Worm (Caenorhabditis elegans) whole organism, L1 larva: ENCODE data around the gene zgpa-1.

Experiments
- C04F5.9 ChIP-seq: sonication (generic microtip); optimal IDR thresholded peaks from 2 replicates; lab custom pipeline; 2016; ENCODE audit warnings: missing genetic modification characterization, missing compliant biosample characterization
- C34B4.2 ChIP-seq: sonication (generic microtip); optimal IDR thresholded peaks from 2 replicates; lab custom pipeline; 2017; ENCODE audit warnings: mild to moderate bottlenecking, missing genetic modification characterization, missing compliant biosample characterization
- aha-1 ChIP-seq: fragments of 150-350 bp; optimal IDR thresholded peaks from 2 replicates; lab custom pipeline; 2014; ENCODE audit warnings: missing biosample characterization, missing genetic modification characterization
- alr-1 ChIP-seq: fragments of 200-800 bp; sonication (Bioruptor generic); optimal IDR thresholded peaks from 2 replicates; lab custom pipeline; 2018; ENCODE audit warnings: borderline replicate concordance, mild to moderate bottlenecking, missing genetic modification characterization, missing compliant biosample characterization
- ama-1 ChIP-seq: fragments of 150-350 bp; optimal IDR thresholded peaks from 2 replicates; lab custom pipeline; 2014
- blmp-1 ChIP-seq: fragments of 150-350 bp; optimal IDR thresholded peaks from 2 replicates; lab custom pipeline; 2014; ENCODE audit warnings: missing biosample characterization, missing genetic modification characterization
- ceh-63 ChIP-seq: fragments of 200-800 bp; sonication (Bioruptor generic); optimal IDR thresholded peaks from 2 replicates; lab custom pipeline; 2018; ENCODE audit warnings: mild to moderate bottlenecking, missing genetic modification characterization, missing compliant biosample characterization
- ceh-8 ChIP-seq: fragments of 200-800 bp; sonication (Bioruptor generic); optimal IDR thresholded peaks from 2 replicates; lab custom pipeline; 2018; ENCODE audit warnings: mild to moderate bottlenecking, missing genetic modification characterization, moderate library complexity, missing compliant biosample characterization
- ceh-82 ChIP-seq, 3 experiments: fragments of 150-350 bp in 1 of 3; sonication (generic microtip) in 2 of 3; optimal IDR thresholded peaks; 2 replicates each; lab custom pipeline; 2014 to 2017; ENCODE audit warnings: missing biosample characterization in 3 of 3, missing genetic modification characterization in 3 of 3
- ceh-88 ChIP-seq: fragments of 200-800 bp; sonication (Bioruptor generic); IDR thresholded peaks from 2 replicates; pipeline ENCODE4 v1.3.6; 2022; ENCODE audit warnings: missing genetic modification characterization, missing compliant biosample characterization
- dsc-1 ChIP-seq: sonication (generic microtip); optimal IDR thresholded peaks from 2 replicates; lab custom pipeline; 2016; ENCODE audit warnings: mild to moderate bottlenecking, missing genetic modification characterization, missing compliant biosample characterization
- efl-1 ChIP-seq, 4 experiments: fragments of 150-350 bp; optimal IDR thresholded peaks in 3 of 4; peaks in 1 of 4; 1 replicate in 1 of 4; 2 replicates in 3 of 4; lab custom pipeline; 2014; ENCODE audit warnings: missing biosample characterization in 2 of 4, missing genetic modification characterization in 2 of 4, missing genetic modification reagents in 2 of 4
- efl-3 ChIP-seq: fragments of 200-800 bp; sonication (Bioruptor generic); optimal IDR thresholded peaks from 2 replicates; lab custom pipeline; 2018; ENCODE audit warnings: mild to moderate bottlenecking, missing genetic modification characterization, missing compliant biosample characterization
- egl-27 ChIP-seq, 2 experiments: fragments of 150-350 bp in 1 of 2; sonication (generic microtip); optimal IDR thresholded peaks; 3 replicates each; lab custom pipeline; 2017 to 2018; ENCODE audit warnings: missing biosample characterization in 2 of 2, missing genetic modification characterization in 2 of 2, missing genetic modification reagents in 2 of 2
- elt-2 ChIP-seq: sonication (generic microtip); optimal IDR thresholded peaks from 2 replicates; lab custom pipeline; 2016; ENCODE audit warnings: missing genetic modification characterization, mild to moderate bottlenecking, inconsistent platforms, missing compliant biosample characterization, missing genetic modification reagents
- elt-3 ChIP-seq, 6 experiments: fragments of 150-350 bp in 1 of 6; sonication (generic microtip); optimal IDR thresholded peaks; 2 replicates each; lab custom pipeline; 2017 to 2018; ENCODE audit warnings: missing biosample characterization in 6 of 6, missing genetic modification characterization in 6 of 6, inconsistent platforms in 1 of 6
- fkh-4 ChIP-seq: sonication (generic microtip); optimal IDR thresholded peaks from 2 replicates; lab custom pipeline; 2016; ENCODE audit warnings: missing compliant biosample characterization, missing genetic modification characterization, borderline replicate concordance
- fos-1 ChIP-seq: fragments of 150-350 bp; optimal IDR thresholded peaks from 2 replicates; lab custom pipeline; 2014; ENCODE audit warnings: missing biosample characterization, missing genetic modification characterization
- hlh-17 ChIP-seq: fragments of 200-800 bp; sonication (Bioruptor generic); optimal IDR thresholded peaks from 2 replicates; lab custom pipeline; 2018; ENCODE audit warnings: missing genetic modification characterization, mild to moderate bottlenecking, missing compliant biosample characterization, moderate library complexity, borderline replicate concordance
- hlh-4 ChIP-seq: sonication (generic microtip); optimal IDR thresholded peaks from 2 replicates; lab custom pipeline; 2016; ENCODE audit warnings: mild to moderate bottlenecking, missing genetic modification characterization, missing compliant biosample characterization
- hpl-2 ChIP-seq: fragments of 150-350 bp; optimal IDR thresholded peaks from 2 replicates; lab custom pipeline; 2014; ENCODE audit warnings: missing biosample characterization, missing genetic modification reagents, missing genetic modification characterization
- irx-1 ChIP-seq: sonication (generic microtip); optimal IDR thresholded peaks from 2 replicates; lab custom pipeline; 2016; ENCODE audit warnings: missing genetic modification characterization, missing compliant biosample characterization
- jun-1 ChIP-seq: fragments of 150-350 bp; optimal IDR thresholded peaks from 2 replicates; lab custom pipeline; 2014; ENCODE audit warnings: missing biosample characterization, missing genetic modification reagents, missing genetic modification characterization
- lin-14 ChIP-seq: fragments of 200-800 bp; sonication (Bioruptor generic); optimal IDR thresholded peaks from 2 replicates; lab custom pipeline; 2018; ENCODE audit warnings: mild to moderate bottlenecking, missing genetic modification characterization, moderate library complexity, missing compliant biosample characterization
- lir-3 ChIP-seq: sonication (generic microtip); optimal IDR thresholded peaks from 2 replicates; lab custom pipeline; 2016; ENCODE audit warnings: mild to moderate bottlenecking, missing genetic modification characterization, moderate library complexity, missing compliant biosample characterization; ENCODE audit not compliant: poor library complexity
- lsy-2 ChIP-seq, 2 experiments: fragments of 150-350 bp; optimal IDR thresholded peaks; 2 replicates each; lab custom pipeline; 2014; ENCODE audit warnings: missing biosample characterization in 2 of 2, missing genetic modification characterization in 2 of 2
- mab-9 ChIP-seq: fragments of 200-800 bp; sonication (Bioruptor generic); IDR thresholded peaks from 2 replicates; pipeline ENCODE4 v1.3.6; 2022; ENCODE audit warnings: missing genetic modification reagents, missing genetic modification characterization, missing compliant biosample characterization
- mdl-1 ChIP-seq, 2 experiments: fragments of 150-350 bp; optimal IDR thresholded peaks; 2 replicates each; lab custom pipeline; 2014 to 2017; ENCODE audit warnings: missing biosample characterization in 2 of 2, missing genetic modification characterization in 2 of 2, inconsistent platforms in 1 of 2
- mef-2 ChIP-seq: fragments of 150-350 bp; optimal IDR thresholded peaks from 2 replicates; lab custom pipeline; 2014; ENCODE audit warnings: missing biosample characterization, missing genetic modification characterization
- mep-1 ChIP-seq: fragments of 150-350 bp; optimal IDR thresholded peaks from 2 replicates; lab custom pipeline; 2014; ENCODE audit warnings: missing biosample characterization, missing genetic modification characterization
- nhr-11 ChIP-seq: fragments of 150-350 bp; optimal IDR thresholded peaks from 2 replicates; lab custom pipeline; 2014; ENCODE audit warnings: missing biosample characterization, missing genetic modification characterization
- nhr-12 ChIP-seq: sonication (generic microtip); optimal IDR thresholded peaks from 2 replicates; lab custom pipeline; 2017; ENCODE audit warnings: missing biosample characterization, missing genetic modification characterization
- nhr-19 ChIP-seq: fragments of 200-800 bp; sonication (Bioruptor generic); conservative IDR thresholded peaks from 2 replicates; pipeline ENCODE4 v1.3.6; 2022; ENCODE audit warnings: missing genetic modification characterization, missing compliant biosample characterization
- nhr-76 ChIP-seq: sonication (generic microtip); optimal IDR thresholded peaks from 2 replicates; lab custom pipeline; 2017; ENCODE audit warnings: missing biosample characterization, missing genetic modification characterization
- nhr-77 ChIP-seq: fragments of 150-350 bp; optimal IDR thresholded peaks from 2 replicates; lab custom pipeline; 2014; ENCODE audit warnings: missing biosample characterization, missing genetic modification characterization
- rnt-1 ChIP-seq: sonication (generic microtip); optimal IDR thresholded peaks from 2 replicates; lab custom pipeline; 2016; ENCODE audit warnings: mild to moderate bottlenecking, missing genetic modification characterization, moderate library complexity, missing compliant biosample characterization
- skn-1 ChIP-seq: fragments of 150-350 bp; optimal IDR thresholded peaks from 2 replicates; lab custom pipeline; 2014; ENCODE audit warnings: missing biosample characterization, missing genetic modification characterization
- snpc-4 ChIP-seq: fragments of 150-350 bp; optimal IDR thresholded peaks from 2 replicates; lab custom pipeline; 2014; ENCODE audit warnings: missing biosample characterization, missing genetic modification characterization
- sptf-1 ChIP-seq: fragments of 150-350 bp; optimal IDR thresholded peaks from 2 replicates; lab custom pipeline; 2014; ENCODE audit warnings: missing biosample characterization, missing genetic modification characterization
- sup-37 ChIP-seq: fragments of 200-800 bp; sonication (Bioruptor generic); optimal IDR thresholded peaks from 2 replicates; lab custom pipeline; 2018; ENCODE audit warnings: mild to moderate bottlenecking, missing genetic modification characterization, missing compliant biosample characterization
- tbx-2 ChIP-seq: sonication (generic microtip); optimal IDR thresholded peaks from 2 replicates; lab custom pipeline; 2016; ENCODE audit warnings: missing genetic modification characterization, missing compliant biosample characterization
- tlp-1 ChIP-seq: fragments of 150-350 bp; optimal IDR thresholded peaks from 2 replicates; lab custom pipeline; 2014; ENCODE audit warnings: missing biosample characterization, missing genetic modification characterization
- unc-130 ChIP-seq: fragments of 150-350 bp; optimal IDR thresholded peaks from 2 replicates; lab custom pipeline; 2017; ENCODE audit warnings: missing biosample characterization, missing genetic modification characterization, inconsistent platforms
- unc-62 ChIP-seq: fragments of 150-350 bp; optimal IDR thresholded peaks from 2 replicates; lab custom pipeline; 2014; ENCODE audit warnings: missing biosample characterization, missing genetic modification reagents, missing genetic modification characterization
- unc-98 ChIP-seq: fragments of 200-800 bp; sonication (Bioruptor generic); IDR thresholded peaks from 2 replicates; pipeline ENCODE4 v1.3.6; 2022; ENCODE audit warnings: missing genetic modification characterization, missing compliant biosample characterization
- xbp-1 ChIP-seq: sonication (generic microtip); optimal IDR thresholded peaks from 2 replicates; lab custom pipeline; 2016; ENCODE audit warnings: missing genetic modification characterization, missing compliant biosample characterization
- ztf-4 ChIP-seq: fragments of 150-350 bp; optimal IDR thresholded peaks from 2 replicates; lab custom pipeline; 2014; ENCODE audit warnings: missing biosample characterization, missing genetic modification characterization

Gene zgpa-1

ce11 chrIV:7790801-7791588 is 21.6 kb downstream of the zgpa-1 start, which contains the start of gene rsp-6 (continued):
- TF ChIP-seq ceh-8 (GFP tag; lab: Kevin White, UChicago) (no peak), tbx-2 (tag; lab: Kevin White, UChicago) (peak; percentile 88), ztf-4 (tag; lab: Kevin White, UChicago) (peak; percentile 73), lir-3 (tag; lab: Kevin White, UChicago) (peak; percentile 55), sup-37 (GFP tag; lab: Kevin White, UChicago) (no peak), ceh-63 (GFP tag; lab: Kevin White, UChicago) (no peak), nhr-11 (tag; lab: Kevin White, UChicago) (peak; percentile 23), rnt-1 (peak; percentile 81), efl-3 (GFP tag; lab: Kevin White, UChicago) (no peak), sptf-1 (no peak), C04F5.9 (peak; percentile 46), nhr-19 (peak; percentile 79), unc-62 (GFP tag; lab: Kevin White, UChicago) (no peak), egl-27 (tag; optimal IDR thresholded peaks at IDR 0.05; lab: Kevin White, UChicago) (no peak), jun-1 (tag; lab: Kevin White, UChicago) (peak; percentile 71), nhr-77 (tag; lab: Kevin White, UChicago) (peak; percentile 78), blmp-1 (peak; percentile 84), mab-9 (GFP tag; lab: Robert Waterston, UW) (no peak), ceh-88 (GFP tag; lab: Robert Waterston, UW) (peak; percentile 65), hlh-17 (no peak), aha-1 (tag; lab: Kevin White, UChicago) (peak; percentile 5), lin-14 (GFP tag; lab: Kevin White, UChicago) (peak; percentile 89), elt-2 (tag; lab: Kevin White, UChicago) (peak; percentile 47), tlp-1 (tag; lab: Kevin White, UChicago) (no peak), lsy-2 (tag; optimal IDR thresholded peaks at IDR 0.05; lab: Kevin White, UChicago) (peak; percentile 98 to 99), mdl-1 (tag; optimal IDR thresholded peaks at IDR 0.05; lab: Kevin White, UChicago) (peak in 1 of 2 experiments; percentile 89), unc-130 (peak; percentile 87), dsc-1 (tag; lab: Kevin White, UChicago) (peak; percentile 79), efl-1 (optimal IDR thresholded peaks at IDR 0.05; lab: Kevin White, UChicago) (peak; percentile 91 to 95), efl-1 (GFP tag; optimal IDR thresholded peaks at IDR 0.05 in 1 of 2; lab: Kevin White, UChicago) (peak; percentile 92 to 99), irx-1 (tag; lab: Kevin White, UChicago) (peak; percentile 37), ama-1 (lab: Kevin White, UChicago) (no peak), hlh-4 (tag; lab: Kevin White, UChicago) (no peak), xbp-1 (tag; lab: Kevin White, UChicago) (peak; percentile 87)

DNA sequence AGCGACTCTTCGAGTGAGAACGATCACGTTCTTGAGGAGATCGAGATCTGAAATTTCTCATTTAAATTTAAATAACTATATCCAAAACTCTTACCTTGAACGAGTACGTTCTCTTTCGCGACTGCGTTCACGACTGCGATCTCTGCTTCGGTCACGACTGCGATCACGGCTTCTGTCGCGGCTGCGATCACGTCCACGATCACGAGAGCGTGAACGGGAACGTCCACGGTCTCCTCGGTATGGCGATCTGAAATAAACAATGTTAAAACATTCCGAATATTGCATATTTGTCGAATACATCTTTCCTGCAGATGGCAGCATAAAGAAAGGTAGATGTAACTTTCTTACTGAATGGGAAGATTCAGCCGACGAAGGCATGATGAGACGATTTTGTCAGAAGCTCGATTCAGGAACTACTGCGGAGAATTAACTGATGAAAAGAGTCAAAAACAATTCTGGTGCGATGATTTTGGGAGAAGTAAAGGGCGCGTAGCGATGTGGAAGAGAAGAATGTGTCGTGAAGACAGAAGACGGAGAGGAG is 22.4 kb downstream of the zgpa-1 start:
- TF ChIP-seq snpc-4: no peak
- TF ChIP-seq efl-1 (optimal IDR thresholded peaks at IDR 0.05; lab: Kevin White, UChicago): no peak
- peak in 1 of 2 experiments; percentile 72 for TF ChIP-seq efl-1 (GFP tag; optimal IDR thresholded peaks at IDR 0.05 in 1 of 2; lab: Kevin White, UChicago)

ce11 chrIV:7789521-7789949 is 23.1 kb downstream of the zgpa-1 start, which contains the start of gene imp-3:
Gene imp-3 (minus strand): TSS chrIV:7789613.
- TF ChIP-seq nhr-12 (no peak), tlp-1 (tag; lab: Kevin White, UChicago) (no peak), mef-2 (no peak), hpl-2 (GFP tag; lab: Kevin White, UChicago) (no peak), dsc-1 (tag; lab: Kevin White, UChicago) (peak; percentile 18), lsy-2 (tag; optimal IDR thresholded peaks at IDR 0.05; lab: Kevin White, UChicago) (peak; percentile 55 to 60), fos-1 (no peak), fkh-4 (tag; lab: Kevin White, UChicago) (no peak), mep-1 (tag; lab: Kevin White, UChicago) (no peak), ceh-82 (tag; optimal IDR thresholded peaks at IDR 0.05; lab: Kevin White, UChicago) (no peak), elt-3 (tag; optimal IDR thresholded peaks at IDR 0.05; lab: Kevin White, UChicago) (peak in 3 of 6 experiments; percentile 12 to 56 (median 15)), C34B4.2 (tag; lab: Kevin White, UChicago) (no peak), egl-27 (tag; optimal IDR thresholded peaks at IDR 0.05; lab: Kevin White, UChicago) (no peak), skn-1 (tag; lab: Kevin White, UChicago) (no peak), alr-1 (tag; lab: Kevin White, UChicago) (no peak), unc-98 (GFP tag; lab: Robert Waterston, UW) (no peak), hlh-17 (no peak), jun-1 (tag; lab: Kevin White, UChicago) (no peak), nhr-76 (tag; lab: Kevin White, UChicago) (no peak)
